Fruit fly (Drosophila melanogaster) whole organism, embryonic: ENCODE data around the gene mfas.

Experiments used
- Awh ChIP-seq: fragments of 200-800 bp; sonication (Bioruptor generic); IDR thresholded peaks from 2 replicates; pipeline ENCODE4, ENCODE4 v1.3.6; 2022; ENCODE audit warnings: missing biosample characterization, missing genetic modification characterization
- BEAF-32 ChIP-seq: fragments of 200-800 bp; sonication (Bioruptor generic); optimal IDR thresholded peaks from 3 replicates; lab custom pipeline; 2017; ENCODE audit warnings: missing biosample characterization, missing genetic modification characterization, mild to moderate bottlenecking, moderate library complexity, missing genetic modification reagents
- CG10654 ChIP-seq: fragments of 200-800 bp; sonication (Bioruptor generic); optimal IDR thresholded peaks from 2 replicates; lab custom pipeline; 2016; ENCODE audit warnings: missing biosample characterization, missing genetic modification characterization
- CG10979 ChIP-seq: fragments of 200-800 bp; sonication (Bioruptor generic); optimal IDR thresholded peaks from 2 replicates; lab custom pipeline; 2018; ENCODE audit warnings: missing biosample characterization, mild to moderate bottlenecking, missing genetic modification characterization, moderate library complexity
- CG11504 ChIP-seq: fragments of 200-800 bp; sonication (Bioruptor generic); optimal IDR thresholded peaks from 3 replicates; lab custom pipeline; 2019; ENCODE audit warnings: missing biosample characterization, mild to moderate bottlenecking, missing genetic modification characterization, moderate library complexity
- CG11696 ChIP-seq: fragments of 200-800 bp; sonication (Bioruptor generic); IDR thresholded peaks from 2 replicates; pipeline ENCODE4 v1.3.6; 2022; ENCODE audit warnings: missing biosample characterization, missing genetic modification characterization
- CG13424 ChIP-seq: fragments of 200-800 bp; sonication (Bioruptor generic); optimal IDR thresholded peaks from 2 replicates; lab custom pipeline; 2019; ENCODE audit warnings: missing biosample characterization, mild to moderate bottlenecking, missing genetic modification characterization, moderate library complexity
- CG14014 ChIP-seq: fragments of 200-800 bp; sonication (Bioruptor generic); IDR thresholded peaks from 2 replicates; pipeline ENCODE4 v1.3.6; 2022; ENCODE audit warnings: missing biosample characterization, missing genetic modification characterization
- CG15073 ChIP-seq: fragments of 200-800 bp; sonication (Bioruptor generic); optimal IDR thresholded peaks from 2 replicates; lab custom pipeline; 2016; ENCODE audit warnings: missing biosample characterization, missing genetic modification characterization
- CG17802 ChIP-seq: fragments of 200-800 bp; sonication (Bioruptor generic); optimal IDR thresholded peaks from 2 replicates; lab custom pipeline; 2018; ENCODE audit warnings: missing biosample characterization, mild to moderate bottlenecking, missing genetic modification characterization, moderate library complexity
- CG1832 ChIP-seq: fragments of 200-800 bp; sonication (Bioruptor generic); optimal IDR thresholded peaks from 2 replicates; lab custom pipeline; 2017; ENCODE audit warnings: missing biosample characterization, mild to moderate bottlenecking, missing genetic modification characterization, inconsistent platforms
- CG18764 ChIP-seq: fragments of 200-800 bp; sonication (Bioruptor generic); optimal IDR thresholded peaks from 3 replicates; lab custom pipeline; 2016; ENCODE audit warnings: missing biosample characterization, missing genetic modification characterization
- CG2199 ChIP-seq: fragments of 200-800 bp; sonication (Bioruptor generic); IDR thresholded peaks from 3 replicates; pipeline ENCODE4 v1.3.6; 2022; ENCODE audit warnings: missing biosample characterization, missing genetic modification characterization
- CG32532 ChIP-seq: fragments of 200-800 bp; sonication (Bioruptor generic); IDR thresholded peaks from 2 replicates; pipeline ENCODE4 v1.3.6; 2022; ENCODE audit warnings: missing biosample characterization, missing genetic modification characterization
- CG4617 ChIP-seq: fragments of 200-800 bp; sonication (Bioruptor generic); optimal IDR thresholded peaks from 3 replicates; lab custom pipeline; 2016; ENCODE audit warnings: missing biosample characterization, missing genetic modification characterization, borderline replicate concordance
- CG5245 ChIP-seq: fragments of 200-800 bp; sonication (Bioruptor generic); optimal IDR thresholded peaks from 3 replicates; lab custom pipeline; 2016; ENCODE audit warnings: missing biosample characterization, missing genetic modification characterization
- CG6683 ChIP-seq: fragments of 200-800 bp; sonication (Bioruptor generic); optimal IDR thresholded peaks from 2 replicates; lab custom pipeline; 2017; ENCODE audit warnings: missing biosample characterization, mild to moderate bottlenecking, missing genetic modification characterization, missing genetic modification reagents
- CG7839 ChIP-seq: fragments of 200-800 bp; sonication (Bioruptor generic); optimal IDR thresholded peaks from 3 replicates; lab custom pipeline; 2018; ENCODE audit warnings: missing biosample characterization, mild to moderate bottlenecking, missing genetic modification characterization, moderate library complexity
- D ChIP-seq, 2 experiments: fragments of 200-800 bp in 1 of 2; fragments of >200 bp in 1 of 2; sonication (Bioruptor generic) in 1 of 2; optimal IDR thresholded peaks; 2 replicates in 1 of 2; 3 replicates in 1 of 2; lab custom pipeline; 2017; ENCODE audit warnings: mild to moderate bottlenecking in 1 of 2, missing biosample characterization in 1 of 2, missing genetic modification characterization in 1 of 2, missing genetic modification reagents in 1 of 2
- Deaf1 ChIP-seq: fragments of 200-800 bp; optimal IDR thresholded peaks from 3 replicates; lab custom pipeline; 2019; ENCODE audit warnings: missing biosample characterization, mild to moderate bottlenecking, missing genetic modification characterization, moderate library complexity
- Dek ChIP-seq: fragments of 200-800 bp; sonication (Bioruptor generic); optimal IDR thresholded peaks from 3 replicates; lab custom pipeline; 2019; ENCODE audit warnings: missing biosample characterization, mild to moderate bottlenecking, missing genetic modification characterization, moderate library complexity
- Dref ChIP-seq: fragments of 200-800 bp; sonication (Bioruptor generic); IDR thresholded peaks from 2 replicates; pipeline ENCODE4 v1.3.6; 2022; ENCODE audit warnings: missing biosample characterization, missing genetic modification characterization
- Gsc ChIP-seq: fragments of 200-800 bp; sonication (Bioruptor generic); IDR thresholded peaks from 2 replicates; pipeline ENCODE4 v1.3.6; 2022; ENCODE audit warnings: missing biosample characterization, missing genetic modification characterization
- Jarid2 ChIP-seq: fragments of 200-800 bp; sonication (Bioruptor generic); optimal IDR thresholded peaks from 3 replicates; lab custom pipeline; 2017; ENCODE audit warnings: mild to moderate bottlenecking, missing biosample characterization, missing genetic modification reagents, missing genetic modification characterization
- Lhr ChIP-seq: fragments of 200-800 bp; sonication (Bioruptor generic); optimal IDR thresholded peaks from 3 replicates; lab custom pipeline; 2017; ENCODE audit warnings: mild to moderate bottlenecking, missing biosample characterization, missing genetic modification reagents, missing genetic modification characterization
- Med ChIP-seq: fragments of 200-800 bp; sonication (Bioruptor generic); peaks from one replicate; lab custom pipeline; 2016; ENCODE audit warnings: missing biosample characterization, missing genetic modification characterization, mild to moderate bottlenecking, inconsistent platforms, moderate library complexity
- Mrtf ChIP-seq: fragments of 200-800 bp; sonication (Bioruptor generic); IDR thresholded peaks from 3 replicates; pipeline ENCODE4 v1.3.6; 2022; ENCODE audit warnings: missing biosample characterization, missing genetic modification characterization
- Myb ChIP-seq: fragments of 200-800 bp; sonication (Bioruptor generic); optimal IDR thresholded peaks from 2 replicates; lab custom pipeline; 2016; ENCODE audit warnings: missing biosample characterization, missing genetic modification characterization
- Neu2 ChIP-seq: fragments of 200-800 bp; sonication (Bioruptor generic); optimal IDR thresholded peaks from 3 replicates; lab custom pipeline; 2016; ENCODE audit warnings: missing biosample characterization, missing genetic modification characterization, borderline replicate concordance
- Nf-YB ChIP-seq: fragments of 200-800 bp; sonication (Bioruptor generic); optimal IDR thresholded peaks from 3 replicates; lab custom pipeline; 2019; ENCODE audit warnings: missing biosample characterization, mild to moderate bottlenecking, missing genetic modification characterization, moderate library complexity
- NfI ChIP-seq: fragments of 200-800 bp; sonication (Bioruptor generic); optimal IDR thresholded peaks from 3 replicates; lab custom pipeline; 2018; ENCODE audit warnings: missing biosample characterization, mild to moderate bottlenecking, missing genetic modification characterization, moderate library complexity
- Ssrp ChIP-seq: fragments of 200-800 bp; sonication (Bioruptor generic); optimal IDR thresholded peaks from 2 replicates; lab custom pipeline; 2018; ENCODE audit warnings: missing biosample characterization, mild to moderate bottlenecking, missing genetic modification characterization, moderate library complexity
- ac ChIP-seq: fragments of 200-800 bp; sonication (Bioruptor generic); optimal IDR thresholded peaks from 3 replicates; lab custom pipeline; 2017; ENCODE audit warnings: missing biosample characterization, mild to moderate bottlenecking, missing genetic modification characterization
- ash1 ChIP-seq: fragments of 200-800 bp; sonication (Bioruptor generic); optimal IDR thresholded peaks from 2 replicates; lab custom pipeline; 2018; ENCODE audit warnings: missing biosample characterization, mild to moderate bottlenecking, missing genetic modification characterization
- btn ChIP-seq: fragments of 200-800 bp; sonication (Bioruptor generic); optimal IDR thresholded peaks from 2 replicates; lab custom pipeline; 2016; ENCODE audit warnings: missing biosample characterization, missing genetic modification characterization
- dimm ChIP-seq: fragments of 200-800 bp; sonication (Bioruptor generic); IDR thresholded peaks from 2 replicates; pipeline ENCODE4 v1.3.6; 2022; ENCODE audit warnings: missing biosample characterization, missing genetic modification characterization
- gt ChIP-seq: fragments of 200-800 bp; sonication (Bioruptor generic); IDR thresholded peaks from 2 replicates; pipeline ENCODE4 v1.3.6; 2022; ENCODE audit warnings: missing biosample characterization, missing genetic modification characterization
- h ChIP-seq: fragments of >200 bp; optimal IDR thresholded peaks from 2 replicates; lab custom pipeline; 2017
- scrt ChIP-seq: fragments of 200-800 bp; sonication (Bioruptor generic); optimal IDR thresholded peaks from 2 replicates; lab custom pipeline; 2018; ENCODE audit warnings: missing biosample characterization, mild to moderate bottlenecking, missing genetic modification characterization, moderate library complexity
- sisA ChIP-seq: fragments of 200-800 bp; sonication (Bioruptor generic); IDR thresholded peaks from 2 replicates; pipeline ENCODE4 v1.3.6; 2022; ENCODE audit warnings: missing biosample characterization, missing genetic modification characterization
- slbo ChIP-seq: fragments of 200-800 bp; sonication (Bioruptor generic); IDR thresholded peaks from 2 replicates; pipeline ENCODE4 v1.3.6; 2022; ENCODE audit warnings: missing biosample characterization, missing genetic modification characterization
- ssp ChIP-seq: fragments of 200-800 bp; sonication (Bioruptor generic); IDR thresholded peaks from 2 replicates; pipeline ENCODE4 v1.3.6; 2022; ENCODE audit warnings: missing biosample characterization, missing genetic modification characterization
- stwl ChIP-seq: fragments of 200-800 bp; sonication (Bioruptor generic); optimal IDR thresholded peaks from 3 replicates; lab custom pipeline; 2018; ENCODE audit warnings: missing biosample characterization, mild to moderate bottlenecking, missing genetic modification characterization, moderate library complexity
- tll ChIP-seq, 2 experiments: fragments of 200-800 bp in 1 of 2; fragments of >200 bp in 1 of 2; sonication (Bioruptor generic) in 1 of 2; optimal IDR thresholded peaks; 2 replicates each; lab custom pipeline; 2017 to 2019; ENCODE audit warnings: missing biosample characterization in 2 of 2, missing genetic modification characterization in 2 of 2, mild to moderate bottlenecking in 1 of 2, moderate library complexity in 1 of 2
- zen ChIP-seq: fragments of 200-800 bp; sonication (Bioruptor generic); optimal IDR thresholded peaks from 3 replicates; lab custom pipeline; 2018; ENCODE audit warnings: missing biosample characterization, mild to moderate bottlenecking, missing genetic modification characterization, moderate library complexity

mfas gene

DNA sequence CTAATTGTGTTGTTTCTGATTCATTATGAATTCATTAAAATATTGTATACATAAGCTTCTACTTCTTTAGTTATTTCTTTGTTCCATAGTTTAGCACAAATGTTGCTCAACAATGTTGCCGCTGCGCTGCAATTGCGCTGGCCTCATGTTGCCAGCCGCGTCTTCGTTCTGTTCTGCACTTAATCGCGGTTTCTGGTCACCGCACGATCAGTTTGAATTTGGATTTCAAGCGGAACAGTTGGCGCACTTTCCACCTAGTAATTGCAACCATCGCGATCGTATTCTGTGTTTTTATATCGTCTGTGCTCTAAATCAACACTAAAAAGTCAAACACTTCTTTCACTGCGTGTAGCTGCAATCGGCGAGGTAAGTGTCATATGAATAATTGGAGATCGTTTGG lies 6.0 kb upstream of the mfas start, which contains the start of gene Ect3:
Gene Ect3, plus strand, starts transcription at position 205 of the 400 bp plus-strand sequence.
- TF ChIP-seq zen (peak; percentile 5), Deaf1 (peak; percentile 32), scrt (GFP tag; lab: Kevin White, UChicago) (no peak), ssp (GFP tag; lab: Robert Waterston, UW) (no peak), Gsc (GFP tag; lab: Robert Waterston, UW) (no peak), ac (no peak), slbo (GFP tag; lab: Robert Waterston, UW) (no peak), Dek (no peak), CG1832 (GFP tag; lab: Kevin White, UChicago) (no peak), Mrtf (GFP tag; lab: Robert Waterston, UW) (no peak), CG18764 (GFP tag; lab: Kevin White, UChicago) (no peak), CG11504 (tag; lab: Kevin White, UChicago) (peak; percentile 99), Awh (no peak), BEAF-32 (GFP tag; lab: Kevin White, UChicago) (no peak), stwl (no peak), CG10979 (tag; lab: Kevin White, UChicago) (no peak), Neu2 (GFP tag; lab: Kevin White, UChicago) (no peak), gt (GFP tag; lab: Robert Waterston, UW) (no peak), CG13424 (no peak), Myb (GFP tag; lab: Kevin White, UChicago) (no peak), dimm (GFP tag; lab: Robert Waterston, UW) (no peak), CG11696 (GFP tag; lab: Robert Waterston, UW) (no peak), CG10654 (no peak), CG15073 (GFP tag; lab: Kevin White, UChicago) (no peak), btn (GFP tag; lab: Kevin White, UChicago) (no peak), Jarid2 (GFP tag; lab: Kevin White, UChicago) (no peak), CG2199 (GFP tag; lab: Robert Waterston, UW) (peak; percentile 80; the same call in 2 of the 3 replicates), CG4617 (GFP tag; lab: Kevin White, UChicago) (no peak), CG14014 (no peak), CG7839 (tag; lab: Kevin White, UChicago) (no peak), CG5245 (GFP tag; lab: Kevin White, UChicago) (no peak), h (lab: Kevin White, UChicago) (no peak), Dref (GFP tag; lab: Robert Waterston, UW) (no peak)

DNA sequence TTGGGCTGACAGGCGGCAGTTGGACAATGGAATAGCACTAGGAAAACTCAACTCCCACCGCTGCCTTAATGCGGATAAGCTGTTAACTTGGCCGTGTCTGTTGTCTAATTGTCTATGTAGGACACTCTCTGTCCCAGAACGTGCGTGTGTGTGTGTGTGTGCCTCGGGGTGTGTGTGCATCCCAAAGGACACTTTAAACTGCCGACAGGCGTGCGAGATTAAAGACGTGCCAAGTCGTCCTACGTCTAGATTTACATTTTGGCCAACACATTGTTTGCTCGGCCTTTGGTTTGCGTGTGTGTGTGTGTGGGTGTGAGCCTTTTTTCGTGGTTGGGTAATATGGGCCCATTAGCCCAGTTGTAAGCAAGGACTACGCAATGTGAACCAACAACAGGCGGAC lies 5.0 kb upstream of the mfas start:
- TF ChIP-seq NfI (GFP tag; lab: Kevin White, UChicago) (no peak), D (optimal IDR thresholded peaks at IDR 0.05; lab: Kevin White, UChicago) (peak; percentile 8), D (GFP tag; optimal IDR thresholded peaks at IDR 0.05; lab: Kevin White, UChicago) (no peak), CG32532 (no peak), zen (peak; percentile 74), tll (GFP tag; optimal IDR thresholded peaks at IDR 0.05; lab: Kevin White, UChicago) (peak in 1 of 2 experiments; percentile 68), Ssrp (no peak), Nf-YB (no peak), ash1 (GFP tag; lab: Kevin White, UChicago) (no peak), sisA (GFP tag; lab: Robert Waterston, UW) (no peak), Lhr (GFP tag; lab: Kevin White, UChicago) (no peak), Med (peak; percentile 56), CG17802 (tag; lab: Kevin White, UChicago) (no peak), CG6683 (GFP tag; lab: Kevin White, UChicago) (no peak)
